Worm (Caenorhabditis elegans) whole organism, midembryonic: ENCODE results near the gene sru-39.

Experiments
- T22C8.4 ChIP-seq: fragments of 200-800 bp; sonication (Bioruptor generic); IDR thresholded peaks from 2 replicates; pipeline ENCODE4 v1.3.6; 2022; ENCODE audit warnings: missing genetic modification characterization, missing compliant biosample characterization
- cog-1 ChIP-seq: sonication (generic microtip); optimal IDR thresholded peaks from 2 replicates; lab custom pipeline; 2016; ENCODE audit warnings: missing genetic modification characterization, missing compliant biosample characterization
- flt-1 ChIP-seq: fragments of 200-800 bp; sonication (Bioruptor generic); IDR thresholded peaks from 2 replicates; pipeline ENCODE4 v1.3.6; 2022; ENCODE audit warnings: missing genetic modification characterization, missing compliant biosample characterization
- klf-2 ChIP-seq: fragments of 200-800 bp; sonication (Bioruptor generic); conservative IDR thresholded peaks from 2 replicates; pipeline ENCODE4 v1.3.6; 2022; ENCODE audit warnings: missing genetic modification reagents, missing genetic modification characterization, missing compliant biosample characterization
- ref-1 ChIP-seq: fragments of 200-800 bp; sonication (Bioruptor generic); conservative IDR thresholded peaks from 2 replicates; pipeline ENCODE4 v1.3.6; 2022; ENCODE audit warnings: missing genetic modification reagents, missing genetic modification characterization, missing compliant biosample characterization
- tab-1 ChIP-seq: fragments of 200-800 bp; sonication (Bioruptor generic); IDR thresholded peaks from 2 replicates; pipeline ENCODE4 v1.3.6; 2022; ENCODE audit warnings: missing genetic modification characterization, missing compliant biosample characterization
- ztf-23 ChIP-seq: fragments of 200-800 bp; sonication (Bioruptor generic); IDR thresholded peaks from 2 replicates; pipeline ENCODE4 v1.3.6; 2022; ENCODE audit warnings: missing genetic modification reagents, missing genetic modification characterization, missing compliant biosample characterization
- ztf-29 ChIP-seq: fragments of 200-800 bp; sonication (Bioruptor generic); IDR thresholded peaks from 2 replicates; pipeline ENCODE4 v1.3.6; 2022; ENCODE audit warnings: missing genetic modification reagents, missing genetic modification characterization, missing compliant biosample characterization

DNA sequence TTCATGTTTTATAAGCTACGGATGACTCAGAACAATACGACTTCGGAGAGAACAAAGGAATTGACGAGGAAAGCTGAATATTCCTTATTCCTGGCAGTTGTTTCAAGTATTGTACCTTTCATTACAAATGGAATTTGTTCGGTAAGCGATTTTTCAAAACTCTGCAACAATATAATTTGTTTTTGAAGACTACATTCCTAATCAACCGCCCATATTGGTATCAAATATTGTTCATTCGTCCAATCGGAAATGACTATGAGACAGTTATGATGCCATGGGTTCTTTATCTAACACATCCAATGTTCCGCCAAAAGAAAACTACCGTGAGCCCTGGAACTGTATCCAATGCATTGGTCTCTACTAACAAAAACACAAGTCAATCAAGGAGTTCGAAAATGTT lies 8.9 kb downstream of the sru-39 start:
- TF ChIP-seq flt-1 (GFP tag; lab: Robert Waterston, UW): no peak
- no peak for TF ChIP-seq cog-1
- TF ChIP-seq tab-1: no peak
- TF ChIP-seq ztf-23 (GFP tag; lab: Robert Waterston, UW): no peak
- TF ChIP-seq klf-2 (GFP tag; lab: Robert Waterston, UW): no peak
- TF ChIP-seq ref-1: no peak
- no peak for TF ChIP-seq ztf-29 (GFP tag; lab: Robert Waterston, UW)
- TF ChIP-seq T22C8.4: no peak
